Worm (Caenorhabditis elegans) whole organism, mixed stage, embryonic: ENCODE measurements around the gene nhr-131.

Source experiments
- elt-1 ChIP-seq: sonication (generic microtip); optimal IDR thresholded peaks from 2 replicates; lab custom pipeline; 2017; ENCODE audit warnings: missing genetic modification characterization, mild to moderate bottlenecking, missing compliant biosample characterization, antibody characterized with exemption, moderate library complexity, borderline replicate concordance; ENCODE audit not compliant: insufficient read depth
- lin-32 ChIP-seq: fragments of 200-800 bp; sonication (Bioruptor generic); optimal IDR thresholded peaks from 2 replicates; lab custom pipeline; 2018; ENCODE audit warnings: mild to moderate bottlenecking, missing genetic modification characterization, missing compliant biosample characterization
- nhr-237 ChIP-seq: fragments of 150-350 bp; optimal IDR thresholded peaks from 2 replicates; lab custom pipeline; 2014; ENCODE audit warnings: missing biosample characterization, missing genetic modification characterization
- pha-4 ChIP-seq: fragments of 150-350 bp; optimal IDR thresholded peaks from 2 replicates; lab custom pipeline; 2018; ENCODE audit warnings: missing biosample characterization, missing genetic modification reagents, missing genetic modification characterization
- snpc-4 ChIP-seq: fragments of 150-350 bp; optimal IDR thresholded peaks from 2 replicates; lab custom pipeline; 2014; ENCODE audit warnings: missing biosample characterization, missing genetic modification characterization
- unc-62 ChIP-seq: fragments of 150-350 bp; optimal IDR thresholded peaks from 2 replicates; lab custom pipeline; 2014; ENCODE audit warnings: missing biosample characterization, missing genetic modification reagents, missing genetic modification characterization
- ztf-11 ChIP-seq: fragments of 150-350 bp; optimal IDR thresholded peaks from 2 replicates; lab custom pipeline; 2014; ENCODE audit warnings: missing biosample characterization, missing genetic modification characterization

ce11 chrV:501230-501629, 7.1 kb downstream of the nhr-131 start, which contains the start of gene str-256:
- TF ChIP-seq nhr-237 (tag; lab: Kevin White, UChicago) (no peak), lin-32 (GFP tag; lab: Kevin White, UChicago) (no peak), unc-62 (GFP tag; lab: Kevin White, UChicago) (no peak), elt-1 (tag; lab: Kevin White, UChicago) (no peak), ztf-11 (tag; lab: Kevin White, UChicago) (no peak), snpc-4 (no peak), pha-4 (tag; lab: Kevin White, UChicago) (no peak)
